Fruit fly (Drosophila melanogaster): ENCODE measurements around the gene Ir10a.

The Ir10a gene

dm6 chrX:11311108-11311507, at the start of gene Ir10a:
Gene Ir10a, minus strand, starts transcription at chrX:11311208.
- no peak for TF ChIP-seq CTCF (optimal IDR thresholded peaks at IDR 0.05)
- no peak for TF ChIP-seq CG8478 (optimal IDR thresholded peaks at IDR 0.05)

DNA sequence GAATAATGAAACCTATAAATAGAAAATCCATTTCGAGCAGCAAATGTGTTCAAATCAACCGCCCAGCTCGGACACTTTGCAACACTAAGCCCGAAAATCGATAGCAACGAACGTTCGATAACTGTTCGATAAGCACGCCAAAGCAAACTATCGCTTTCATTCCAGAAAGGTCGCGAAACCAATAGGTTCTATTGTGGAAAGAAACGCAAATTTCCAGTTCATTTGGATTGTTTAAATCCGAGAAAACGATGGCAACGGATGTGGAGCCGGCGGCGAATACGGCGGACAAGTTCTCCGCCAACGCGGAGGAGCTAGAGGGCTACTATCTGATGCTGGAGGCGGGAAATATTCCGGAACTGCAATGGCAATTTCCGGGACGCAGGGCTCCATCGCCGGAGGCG, 48.1 kb upstream of the Ir10a start, which contains the start of gene Pa1:
Gene Pa1 (plus strand): TSS at position 156 of the 401 bp plus-strand sequence.
- TF ChIP-seq CTCF (optimal IDR thresholded peaks at IDR 0.05) = no peak
- no peak for TF ChIP-seq CG8478 (optimal IDR thresholded peaks at IDR 0.05)

- TF ChIP-seq CG8478 (optimal IDR thresholded peaks at IDR 0.05) = no peak
- no peak for TF ChIP-seq CTCF (optimal IDR thresholded peaks at IDR 0.05)
These were observed 45.6 kb upstream of the Ir10a start for dm6 chrX:11356648-11357047.

DNA sequence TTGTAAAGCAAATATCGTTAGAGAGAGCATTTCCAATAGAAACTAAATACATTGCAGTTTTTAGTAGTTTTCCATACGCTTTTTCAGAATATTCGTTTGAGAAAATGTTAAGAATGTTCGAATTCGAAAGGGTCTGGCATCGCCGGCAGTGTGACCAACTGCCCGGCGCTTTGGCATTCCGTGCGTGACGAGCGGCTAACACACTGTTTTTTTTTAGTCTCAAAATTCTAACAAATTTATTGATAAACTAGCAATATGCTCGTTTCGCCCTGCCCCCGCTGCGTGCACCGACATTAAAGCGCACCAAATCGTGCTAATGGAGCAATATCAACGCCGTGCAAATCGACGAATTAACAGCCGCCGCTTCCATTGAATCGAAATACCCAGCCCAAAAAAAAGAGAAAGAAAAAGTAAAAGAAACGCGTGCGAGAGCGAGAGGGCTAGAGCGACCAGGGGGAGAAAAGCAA, 44.7 kb upstream of the Ir10a start, which contains the start of gene dsh:
Gene dsh (plus strand): TSS at position 174 of the 467 bp plus-strand sequence.
- no peak for TF ChIP-seq CG8478 (optimal IDR thresholded peaks at IDR 0.05)
- no peak for TF ChIP-seq CTCF (optimal IDR thresholded peaks at IDR 0.05)

DNA sequence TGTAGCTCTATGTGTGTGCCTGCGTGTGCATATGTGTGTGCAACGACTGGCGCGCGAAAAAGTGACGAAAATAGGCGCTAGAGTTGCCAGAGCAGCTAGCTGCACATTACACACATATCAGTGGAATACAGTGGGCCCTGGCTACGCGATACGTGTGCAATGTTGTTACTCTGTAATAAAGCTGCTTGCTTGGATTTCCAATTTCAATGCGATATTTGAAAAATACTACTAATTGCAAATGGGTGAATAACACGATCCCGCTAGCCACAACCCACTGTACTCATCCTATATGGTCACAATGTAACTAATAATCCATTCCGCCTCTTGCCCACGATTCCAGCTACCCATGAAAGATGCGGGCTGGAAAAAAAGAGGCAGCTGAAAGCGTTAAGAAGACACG, 40.3 kb upstream of the Ir10a start:
- TF ChIP-seq CG8478 (optimal IDR thresholded peaks at IDR 0.05) (no peak), CTCF (optimal IDR thresholded peaks at IDR 0.05) (no peak)

DNA sequence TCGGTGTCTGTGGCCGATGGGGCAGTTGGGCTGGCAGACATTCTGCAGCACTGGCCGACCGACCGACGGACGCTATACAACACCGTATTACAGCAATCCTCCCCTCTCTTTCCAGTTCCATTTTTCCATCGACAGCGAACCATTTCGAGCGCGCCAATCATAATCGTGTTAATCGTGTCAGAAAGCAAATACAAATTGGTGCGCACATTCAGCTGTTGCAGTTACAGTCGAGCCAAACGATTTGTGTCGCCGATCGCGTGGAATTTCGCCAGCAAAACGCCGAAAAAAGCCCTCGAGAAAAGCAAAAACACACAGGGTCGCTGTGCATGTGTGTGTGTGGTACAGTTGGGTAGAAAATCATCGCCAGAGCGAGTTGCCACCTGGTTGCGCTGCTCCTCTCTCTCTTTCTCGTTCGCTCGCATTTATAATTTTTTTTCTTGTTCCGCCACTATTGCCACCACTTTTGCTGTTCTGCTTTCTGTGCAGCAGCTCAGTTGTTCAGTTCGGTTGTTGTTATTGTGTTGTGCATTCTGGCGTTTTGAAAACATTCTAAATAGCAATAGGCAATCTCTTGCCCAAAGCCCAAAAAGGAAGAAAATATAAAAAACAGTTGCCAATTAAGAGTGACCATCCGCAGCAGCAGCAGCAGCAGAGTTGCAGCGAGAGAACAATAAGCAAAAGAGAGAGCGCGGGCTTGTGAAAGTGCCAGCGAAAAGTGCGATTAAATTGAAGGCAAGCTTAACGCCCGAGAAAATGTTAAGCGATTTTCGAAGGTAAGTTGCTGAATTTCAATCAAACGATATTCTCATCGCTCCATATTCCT, 39.7 kb upstream of the Ir10a start, which contains the start of gene CG1737:
Gene CG1737 (plus strand): TSS at position 104 of the 823 bp plus-strand sequence.
- TF ChIP-seq CG8478 (optimal IDR thresholded peaks at IDR 0.05) = no peak
- TF ChIP-seq CTCF (optimal IDR thresholded peaks at IDR 0.05) = no peak

DNA sequence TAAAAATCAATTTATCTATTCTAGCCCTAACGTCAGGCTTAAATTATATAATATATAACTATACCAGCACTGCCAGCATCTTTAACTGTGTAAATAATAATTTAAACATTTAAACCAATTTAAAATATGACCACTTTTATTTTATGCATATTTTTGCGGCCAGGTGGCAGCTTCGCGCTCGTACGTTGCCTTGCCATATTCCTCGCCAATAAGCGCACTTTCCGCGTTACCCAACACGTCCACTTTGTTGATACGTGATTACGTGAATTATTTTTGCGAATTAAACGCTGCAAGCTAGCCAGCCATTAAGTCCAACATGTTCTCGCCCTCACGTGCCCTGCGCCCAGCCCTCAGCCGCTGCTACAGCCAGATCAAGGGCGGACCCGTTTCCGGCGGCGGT, 38.8 kb upstream of the Ir10a start, which contains the start of gene NdufV3:
Gene NdufV3 (plus strand): TSS at position 219 of the 400 bp plus-strand sequence.
- TF ChIP-seq CTCF (optimal IDR thresholded peaks at IDR 0.05) (no peak), CG8478 (optimal IDR thresholded peaks at IDR 0.05) (no peak)

- no peak for TF ChIP-seq CG8478 (optimal IDR thresholded peaks at IDR 0.05)
- no peak for TF ChIP-seq CTCF (optimal IDR thresholded peaks at IDR 0.05)
These were observed 37.8 kb upstream of the Ir10a start, which contains the start of gene CG1738 for dm6 chrX:11348829-11349228. Gene CG1738, plus strand, starts transcription at chrX:11349049.

DNA sequence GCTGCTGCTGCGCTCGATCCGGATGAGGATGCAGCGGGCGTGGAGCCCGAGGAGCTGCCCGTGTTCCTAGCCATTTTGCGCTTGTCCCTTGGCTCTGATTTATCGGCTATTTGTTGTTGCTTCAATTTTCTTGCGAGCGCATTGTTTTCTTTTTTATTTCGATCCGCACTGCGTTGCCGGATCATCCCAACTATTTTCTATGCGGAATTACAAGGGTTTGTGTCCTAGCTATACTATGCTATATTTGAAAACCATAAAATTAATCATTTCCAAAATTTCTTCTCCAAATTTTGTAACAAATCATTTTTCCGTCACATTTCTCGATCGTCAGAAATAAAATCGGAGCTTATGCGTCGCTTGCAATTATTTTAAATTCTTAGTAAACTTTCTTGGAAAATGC, 36.8 kb upstream of the Ir10a start, which contains the start of the genes GCS1 and CG11756:
Gene GCS1 (minus strand): TSS at position 193 of the 400 bp plus-strand sequence.
Gene CG11756 (plus strand): TSS at position 312 of the 400 bp plus-strand sequence.
- TF ChIP-seq CG8478 (optimal IDR thresholded peaks at IDR 0.05) (no peak), CTCF (optimal IDR thresholded peaks at IDR 0.05) (peak in 1 of 2 experiments; percentile 26)

dm6 chrX:11342771-11343170, 31.8 kb upstream of the Ir10a start:
- no peak for TF ChIP-seq CTCF (optimal IDR thresholded peaks at IDR 0.05)
- TF ChIP-seq CG8478 (optimal IDR thresholded peaks at IDR 0.05) = no peak

DNA sequence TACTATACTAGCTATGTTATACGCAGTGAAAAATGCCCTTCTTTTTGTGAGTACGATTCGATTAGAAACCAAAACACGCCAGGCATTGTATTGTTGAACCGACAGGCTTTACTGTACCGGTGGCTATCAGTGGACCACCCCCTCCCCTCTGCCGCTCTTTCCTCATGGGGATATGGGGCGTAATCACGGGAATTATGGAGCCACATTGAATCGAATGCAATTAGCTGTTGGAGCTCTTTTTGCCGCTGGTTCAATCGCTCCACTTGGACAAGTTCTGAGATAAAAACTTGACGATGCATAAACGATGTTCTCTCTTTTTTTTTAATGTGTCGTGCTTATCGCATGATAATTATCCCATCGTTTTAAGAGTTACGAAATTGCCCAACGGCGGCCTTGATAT, 31.2 kb upstream of the Ir10a start:
- TF ChIP-seq CG8478 (optimal IDR thresholded peaks at IDR 0.05) (no peak), CTCF (optimal IDR thresholded peaks at IDR 0.05) (no peak)

dm6 chrX:11340719-11341322, 29.8 kb upstream of the Ir10a start:
- TF ChIP-seq CTCF (optimal IDR thresholded peaks at IDR 0.05) (no peak), CG8478 (optimal IDR thresholded peaks at IDR 0.05) (no peak)

dm6 chrX:11339868-11340548, 29.0 kb upstream of the Ir10a start, which contains the start of the genes CG34348 and Kap3:
Gene CG34348, plus strand, starts transcription at chrX:11339873.
Gene Kap3, minus strand, starts transcription at chrX:11340084.
- TF ChIP-seq CG8478 (optimal IDR thresholded peaks at IDR 0.05) = no peak
- TF ChIP-seq CTCF (optimal IDR thresholded peaks at IDR 0.05) = no peak

dm6 chrX:11338973-11339867, 28.2 kb upstream of the Ir10a start:
- TF ChIP-seq CTCF (optimal IDR thresholded peaks at IDR 0.05) = peak in 1 of 2 experiments; percentile 34
- no peak for TF ChIP-seq CG8478 (optimal IDR thresholded peaks at IDR 0.05)

Data from S2 (cell line).